Worm (Caenorhabditis elegans) whole organism, L4/young adult: ENCODE measurements around the gene F46B6.10.

ENCODE experiments used
- W03F9.2 ChIP-seq: fragments of 150-350 bp; optimal IDR thresholded peaks from 2 replicates; lab custom pipeline; 2014; ENCODE audit warnings: missing biosample characterization, missing genetic modification characterization
- dao-5 ChIP-seq: sonication (generic microtip); optimal IDR thresholded peaks from 2 replicates; lab custom pipeline; 2016; ENCODE audit warnings: missing genotype, missing genetic modification characterization, moderate library complexity, missing compliant biosample characterization
- him-1 ChIP-seq: sonication (generic microtip); optimal IDR thresholded peaks from 2 replicates; lab custom pipeline; 2016; ENCODE audit warnings: missing genotype, missing genetic modification reagents, missing genetic modification characterization, missing compliant biosample characterization

ce11 chrV:9821724-9822123, 19.9 kb upstream of the F46B6.10 start, which contains the start of gene str-193:
- TF ChIP-seq him-1 (tag; lab: Kevin White, UChicago) (no peak), dao-5 (tag; lab: Kevin White, UChicago) (no peak), W03F9.2 (tag; lab: Kevin White, UChicago) (no peak)
